Fruit fly (Drosophila melanogaster): ENCODE data around the gene Imp.

The Imp gene

DNA sequence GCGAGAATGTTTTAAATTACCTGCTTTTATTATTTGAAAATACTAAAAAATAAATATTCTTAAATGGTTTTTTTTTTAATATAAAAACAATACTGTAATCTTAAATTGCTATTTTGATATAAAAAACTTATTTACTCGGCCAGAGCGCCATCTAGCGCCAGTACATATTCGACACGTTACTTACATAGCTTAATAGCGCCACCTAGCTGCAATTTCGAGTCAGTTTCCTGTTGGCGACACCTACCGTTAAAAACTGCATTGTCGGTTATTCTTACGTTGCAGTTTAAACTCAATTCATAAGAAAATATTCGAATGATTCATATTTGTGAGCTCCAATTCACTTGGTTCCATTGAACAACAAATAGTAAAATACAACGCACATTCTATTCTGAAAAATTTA is 8.3 kb upstream of the Imp start:
- TF ChIP-seq CG4820 (GFP tag; optimal IDR thresholded peaks at IDR 0.05) (peak; percentile 54), Spps (tag; optimal IDR thresholded peaks at IDR 0.05) (no peak), nau (GFP tag; optimal IDR thresholded peaks at IDR 0.05) (no peak), CG3163 (GFP tag; optimal IDR thresholded peaks at IDR 0.05) (peak; percentile 14), en (GFP tag; optimal IDR thresholded peaks at IDR 0.05) (peak; percentile 10), esg (GFP tag; conservative IDR thresholded peaks at IDR 0.05) (0 out of 2 replicates have a peak, but pooled peaks have one; percentile 15), Chrac-16 (GFP tag; optimal IDR thresholded peaks at IDR 0.05) (peak; percentile 77), CG4328 (GFP tag; optimal IDR thresholded peaks at IDR 0.05) (peak; percentile 33), dmrt11E (tag; optimal IDR thresholded peaks at IDR 0.05) (peak; percentile 49), Hmx (GFP tag; optimal IDR thresholded peaks at IDR 0.05) (no peak), CG1832 (GFP tag; optimal IDR thresholded peaks at IDR 0.05) (no peak), Nf-YA (GFP tag; IDR thresholded peaks at IDR 0.05) (no peak), CG15073 (GFP tag; optimal IDR thresholded peaks at IDR 0.05) (no peak), Lpt (GFP tag; optimal IDR thresholded peaks at IDR 0.05) (no peak), pfk (GFP tag; optimal IDR thresholded peaks at IDR 0.05) (no peak), lmd (GFP tag; IDR thresholded peaks at IDR 0.05) (peak; percentile 68; the same call in 1 of the 2 replicates), tx (GFP tag; optimal IDR thresholded peaks at IDR 0.05) (no peak), CG2889 (GFP tag; IDR thresholded peaks at IDR 0.05) (no peak), CG6765 (GFP tag; optimal IDR thresholded peaks at IDR 0.05) (no peak), wek (GFP tag; optimal IDR thresholded peaks at IDR 0.05) (no peak), CG12219 (GFP tag; optimal IDR thresholded peaks at IDR 0.05) (peak; percentile 24), bigmax (GFP tag; optimal IDR thresholded peaks at IDR 0.05) (no peak), HmgD (GFP tag; optimal IDR thresholded peaks at IDR 0.05) (peak; percentile 30), Ets97D (GFP tag; optimal IDR thresholded peaks at IDR 0.05) (peak; percentile 76), yki (optimal IDR thresholded peaks at IDR 0.05) (peak; percentile 20), dm (GFP tag; optimal IDR thresholded peaks at IDR 0.05) (peak; percentile 23), CG1792 (GFP tag; optimal IDR thresholded peaks at IDR 0.05) (no peak), CG30403 (GFP tag; optimal IDR thresholded peaks at IDR 0.05) (peak; percentile 70), chinmo (GFP tag; IDR thresholded peaks at IDR 0.05; ENCODE audit: partially characterized antibody) (no peak), Hey (tag; optimal IDR thresholded peaks at IDR 0.05) (no peak), pan (optimal IDR thresholded peaks at IDR 0.05) (no peak), pan (GFP tag; optimal IDR thresholded peaks at IDR 0.05 in 1 of 2, IDR thresholded peaks at IDR 0.05 in 1 of 2) (peak in 1 of 2 experiments; percentile 34), CG9215 (GFP tag; IDR thresholded peaks at IDR 0.05) (no peak; the same call in 1 of the 2 replicates), CG11696 (GFP tag; IDR thresholded peaks at IDR 0.05) (no peak), Poxn (GFP tag; IDR thresholded peaks at IDR 0.05) (no peak), TFAM (GFP tag; optimal IDR thresholded peaks at IDR 0.05) (no peak), br (optimal IDR thresholded peaks at IDR 0.05) (no peak), stc (GFP tag; IDR thresholded peaks at IDR 0.05) (no peak), vfl (GFP tag; optimal IDR thresholded peaks at IDR 0.05) (peak; percentile 2), btn (GFP tag; optimal IDR thresholded peaks at IDR 0.05) (no peak), CG10462 (GFP tag; optimal IDR thresholded peaks at IDR 0.05) (peak; percentile 22), CG13894 (tag; optimal IDR thresholded peaks at IDR 0.05) (peak; percentile 35), Vsx1 (GFP tag; optimal IDR thresholded peaks at IDR 0.05) (no peak), CG18599 (GFP tag; optimal IDR thresholded peaks at IDR 0.05) (peak; percentile 27), Doc3 (GFP tag; IDR thresholded peaks at IDR 0.05; ENCODE audit: partially characterized antibody) (no peak), CG43689 (GFP tag; IDR thresholded peaks at IDR 0.05) (no peak), Oli (tag; optimal IDR thresholded peaks at IDR 0.05) (peak; percentile 48), so (GFP tag; IDR thresholded peaks at IDR 0.05) (no peak), Nf-YB (GFP tag; optimal IDR thresholded peaks at IDR 0.05) (no peak), CG11560 (tag; IDR thresholded peaks at IDR 0.05) (no peak), Tbp (GFP tag; optimal IDR thresholded peaks at IDR 0.05) (no peak), CG14710 (tag; optimal IDR thresholded peaks at IDR 0.05) (peak; percentile 46), zen2 (GFP tag; IDR thresholded peaks at IDR 0.05; ENCODE audit: partially characterized antibody) (no peak)
